Fruit fly (Drosophila melanogaster): ENCODE measurements around the gene CG17350.
A peak's percentile ranks its signal among the peaks of the same experiment; 100 is the strongest.

The CG17350 gene

dm6 chr2L:19416602-19417497 is 36.1 kb downstream of the CG17350 start, which contains the start of gene Lectin-galC1 (continued):
- no peak for TF ChIP-seq nerfin-2 (GFP tag; IDR thresholded peaks at IDR 0.05; ENCODE audit: partially characterized antibody)
- no peak for TF ChIP-seq CG16813 (GFP tag; IDR thresholded peaks at IDR 0.05; ENCODE audit: partially characterized antibody)
- peak; percentile 84 for TF ChIP-seq shn (GFP tag; optimal IDR thresholded peaks at IDR 0.05)
- TF ChIP-seq Oaz (GFP tag; IDR thresholded peaks at IDR 0.05), result peak; percentile 78
- TF ChIP-seq CG4282 (GFP tag; optimal IDR thresholded peaks at IDR 0.05), result peak; percentile 77
- peak; percentile 91 for TF ChIP-seq dmrt99B (tag; optimal IDR thresholded peaks at IDR 0.05)
- TF ChIP-seq gsb (GFP tag; IDR thresholded peaks at IDR 0.05), result peak; percentile 65
- TF ChIP-seq CG2202 (tag; optimal IDR thresholded peaks at IDR 0.05), result peak; percentile 70
- TF ChIP-seq CG9727 (GFP tag; optimal IDR thresholded peaks at IDR 0.05), result peak; percentile 87
- TF ChIP-seq ci (GFP tag; IDR thresholded peaks at IDR 0.05), result peak; percentile 95
- TF ChIP-seq CG10543 (GFP tag; optimal IDR thresholded peaks at IDR 0.05), result peak; percentile 36
- TF ChIP-seq Fer1 (GFP tag; optimal IDR thresholded peaks at IDR 0.05), result peak; percentile 82
- peak; percentile 81 for TF ChIP-seq CG18476 (GFP tag; optimal IDR thresholded peaks at IDR 0.05)
- TF ChIP-seq Asciz (GFP tag; optimal IDR thresholded peaks at IDR 0.05), result peak; percentile 92
- peak; percentile 69 for TF ChIP-seq kah (GFP tag; optimal IDR thresholded peaks at IDR 0.05)
- TF ChIP-seq CG34422 (GFP tag; IDR thresholded peaks at IDR 0.05), result peak; percentile 90; the same call in 1 of the 3 replicates
- no peak for TF ChIP-seq CG34376 (GFP tag; optimal IDR thresholded peaks at IDR 0.05)
- TF ChIP-seq ase (GFP tag; IDR thresholded peaks at IDR 0.05), result no peak; the same call in 1 of the 3 replicates
- 0 out of 3 replicates have a peak, but pooled peaks have one; percentile 81 for TF ChIP-seq CG3726 (GFP tag; IDR thresholded peaks at IDR 0.05)
- no peak for TF ChIP-seq pita (GFP tag; optimal IDR thresholded peaks at IDR 0.05)
- TF ChIP-seq CG1647 (GFP tag; optimal IDR thresholded peaks at IDR 0.05), result peak; percentile 87
- TF ChIP-seq CG6813 (GFP tag; optimal IDR thresholded peaks at IDR 0.05), result peak; percentile 85
- TF ChIP-seq Myb (GFP tag; optimal IDR thresholded peaks at IDR 0.05), result peak; percentile 69
- TF ChIP-seq CG2129 (GFP tag; IDR thresholded peaks at IDR 0.05; ENCODE audit: partially characterized antibody), result no peak
- TF ChIP-seq dati (GFP tag; IDR thresholded peaks at IDR 0.05), result peak; percentile 47
- TF ChIP-seq CG11560 (tag; IDR thresholded peaks at IDR 0.05), result peak; percentile 65; the same call in 2 of the 3 replicates
- peak in 1 of 2 experiments; percentile 95 for TF ChIP-seq eve (GFP tag; optimal IDR thresholded peaks at IDR 0.05)
- peak; percentile 79 for TF ChIP-seq CG12744 (GFP tag; optimal IDR thresholded peaks at IDR 0.05)
- TF ChIP-seq Bteb2 (GFP tag; optimal IDR thresholded peaks at IDR 0.05), result peak; percentile 82
- TF ChIP-seq grn (GFP tag; optimal IDR thresholded peaks at IDR 0.05), result peak; percentile 40
- TF ChIP-seq CG12942 (GFP tag; optimal IDR thresholded peaks at IDR 0.05), result peak; percentile 82
- TF ChIP-seq jing (GFP tag; optimal IDR thresholded peaks at IDR 0.05), result peak; percentile 83
- TF ChIP-seq gem (tag; optimal IDR thresholded peaks at IDR 0.05), result peak; percentile 94
- TF ChIP-seq danr (GFP tag; IDR thresholded peaks at IDR 0.05), result peak; percentile 60
- TF ChIP-seq crol (GFP tag; IDR thresholded peaks at IDR 0.05), result no peak; the same call in 1 of the 2 replicates
- peak; percentile 79 for TF ChIP-seq CG10565 (GFP tag; optimal IDR thresholded peaks at IDR 0.05)
- TF ChIP-seq Mrtf (GFP tag; IDR thresholded peaks at IDR 0.05), result peak; percentile 84
- TF ChIP-seq CG13296 (GFP tag; optimal IDR thresholded peaks at IDR 0.05), result peak; percentile 76
- TF ChIP-seq HmgZ (tag; optimal IDR thresholded peaks at IDR 0.05), result peak; percentile 55
- TF ChIP-seq Tbp (GFP tag; optimal IDR thresholded peaks at IDR 0.05), result no peak
- TF ChIP-seq CG10959 (GFP tag; IDR thresholded peaks at IDR 0.05), result peak; percentile 82
- TF ChIP-seq dmrt11E (tag; optimal IDR thresholded peaks at IDR 0.05), result peak; percentile 89
- peak; percentile 45 for TF ChIP-seq CG18011 (GFP tag; optimal IDR thresholded peaks at IDR 0.05)
- TF ChIP-seq scrt (GFP tag; optimal IDR thresholded peaks at IDR 0.05), result peak; percentile 72
- TF ChIP-seq CG6272 (GFP tag; IDR thresholded peaks at IDR 0.05), result peak; percentile 71; the same call in 1 of the 2 replicates
- TF ChIP-seq HLH3B (GFP tag; IDR thresholded peaks at IDR 0.05), result peak; percentile 80
- TF ChIP-seq peb (GFP tag; IDR thresholded peaks at IDR 0.05), result peak; percentile 68
- peak; percentile 87 for TF ChIP-seq fd64A (GFP tag; optimal IDR thresholded peaks at IDR 0.05)
